Fruit fly (Drosophila melanogaster) whole organism, embryonic: ENCODE results near the gene Datp.

Experiments
- Abd-B ChIP-seq: fragments of 200-800 bp; sonication (Bioruptor generic); optimal IDR thresholded peaks from 2 replicates; lab custom pipeline; 2018; ENCODE audit warnings: missing biosample characterization, mild to moderate bottlenecking, missing genetic modification characterization, moderate library complexity
- Atf-2 ChIP-seq: fragments of 200-800 bp; sonication (Bioruptor generic); optimal IDR thresholded peaks from 2 replicates; lab custom pipeline; 2016; ENCODE audit warnings: missing biosample characterization, missing genetic modification characterization
- Awh ChIP-seq: fragments of 200-800 bp; sonication (Bioruptor generic); IDR thresholded peaks from 2 replicates; pipeline ENCODE4, ENCODE4 v1.3.6; 2022; ENCODE audit warnings: missing biosample characterization, missing genetic modification characterization
- CG10462 ChIP-seq: fragments of 200-800 bp; sonication (Bioruptor generic); optimal IDR thresholded peaks from 2 replicates; lab custom pipeline; 2016; ENCODE audit warnings: missing biosample characterization, missing genetic modification characterization
- CG10959 ChIP-seq: fragments of 200-800 bp; sonication (Bioruptor generic); IDR thresholded peaks from 2 replicates; pipeline ENCODE4 v1.3.6; 2022; ENCODE audit warnings: missing biosample characterization, missing genetic modification characterization
- CG10979 ChIP-seq: fragments of 200-800 bp; sonication (Bioruptor generic); optimal IDR thresholded peaks from 2 replicates; lab custom pipeline; 2018; ENCODE audit warnings: missing biosample characterization, mild to moderate bottlenecking, missing genetic modification characterization, moderate library complexity
- CG12071 ChIP-seq: fragments of 200-800 bp; sonication (Bioruptor generic); optimal IDR thresholded peaks from 3 replicates; lab custom pipeline; 2018; ENCODE audit warnings: missing biosample characterization, mild to moderate bottlenecking, missing genetic modification characterization
- CG12155 ChIP-seq: fragments of 200-800 bp; sonication (Bioruptor generic); optimal IDR thresholded peaks from 3 replicates; lab custom pipeline; 2016; ENCODE audit warnings: missing biosample characterization, missing genetic modification characterization
- CG12299 ChIP-seq: fragments of 200-800 bp; sonication (Bioruptor generic); optimal IDR thresholded peaks from 2 replicates; lab custom pipeline; 2018; ENCODE audit warnings: missing biosample characterization, mild to moderate bottlenecking, missing genetic modification characterization
- CG13296 ChIP-seq: fragments of 200-800 bp; sonication (Bioruptor generic); optimal IDR thresholded peaks from 3 replicates; lab custom pipeline; 2018; ENCODE audit warnings: missing biosample characterization, mild to moderate bottlenecking, missing genetic modification characterization
- CG13424 ChIP-seq: fragments of 200-800 bp; sonication (Bioruptor generic); optimal IDR thresholded peaks from 2 replicates; lab custom pipeline; 2019; ENCODE audit warnings: missing biosample characterization, mild to moderate bottlenecking, missing genetic modification characterization, moderate library complexity
- CG15011 ChIP-seq: fragments of 200-800 bp; sonication (Bioruptor generic); optimal IDR thresholded peaks from 3 replicates; lab custom pipeline; 2018; ENCODE audit warnings: missing biosample characterization, mild to moderate bottlenecking, missing genetic modification characterization
- CG16815 ChIP-seq: fragments of 200-800 bp; sonication (Bioruptor generic); optimal IDR thresholded peaks from 3 replicates; lab custom pipeline; 2017; ENCODE audit warnings: missing biosample characterization, mild to moderate bottlenecking, missing genetic modification characterization
- CG17186 ChIP-seq: fragments of 200-800 bp; sonication (Bioruptor generic); optimal IDR thresholded peaks from 3 replicates; lab custom pipeline; 2017; ENCODE audit warnings: missing biosample characterization, missing genetic modification reagents, missing genetic modification characterization
- CG17328 ChIP-seq: fragments of 200-800 bp; sonication (Bioruptor generic); IDR thresholded peaks from 2 replicates; pipeline ENCODE4 v1.3.6; 2022; ENCODE audit warnings: missing biosample characterization, missing genetic modification characterization
- CG17385 ChIP-seq: fragments of 200-800 bp; sonication (Bioruptor generic); optimal IDR thresholded peaks from 3 replicates; lab custom pipeline; 2018; ENCODE audit warnings: missing biosample characterization, mild to moderate bottlenecking, missing genetic modification characterization
- CG17829 ChIP-seq: fragments of 200-800 bp; optimal IDR thresholded peaks from 2 replicates; lab custom pipeline; 2019; ENCODE audit warnings: missing biosample characterization, mild to moderate bottlenecking, missing genetic modification characterization, moderate library complexity
- CG18619 ChIP-seq: fragments of 200-800 bp; sonication (Bioruptor generic); optimal IDR thresholded peaks from 3 replicates; lab custom pipeline; 2017; ENCODE audit warnings: missing biosample characterization, mild to moderate bottlenecking, missing genetic modification characterization
- CG2712 ChIP-seq: fragments of 200-800 bp; optimal IDR thresholded peaks from 3 replicates; lab custom pipeline; 2019; ENCODE audit warnings: missing biosample characterization, mild to moderate bottlenecking, missing genetic modification characterization, moderate library complexity
- CG3726 ChIP-seq: fragments of 200-800 bp; sonication (Bioruptor generic); IDR thresholded peaks from 3 replicates; pipeline ENCODE4, ENCODE4 v1.3.6; 2022; ENCODE audit warnings: missing biosample characterization, missing genetic modification characterization
- CG4328 ChIP-seq: fragments of 200-800 bp; sonication (Bioruptor generic); optimal IDR thresholded peaks from 3 replicates; lab custom pipeline; 2017; ENCODE audit warnings: missing biosample characterization, missing genetic modification reagents, missing genetic modification characterization
- CG6791 ChIP-seq: fragments of 200-800 bp; sonication (Bioruptor generic); IDR thresholded peaks from 3 replicates; pipeline ENCODE4 v1.3.6; 2022; ENCODE audit warnings: missing biosample characterization, missing genetic modification characterization; ENCODE audit not compliant: partially characterized antibody
- CG7745 ChIP-seq: fragments of 200-800 bp; sonication (Bioruptor generic); optimal IDR thresholded peaks from 2 replicates; lab custom pipeline; 2018; ENCODE audit warnings: missing biosample characterization, mild to moderate bottlenecking, missing genetic modification characterization, moderate library complexity
- CG7786 ChIP-seq: fragments of 200-800 bp; sonication (Bioruptor generic); optimal IDR thresholded peaks from 2 replicates; lab custom pipeline; 2016; ENCODE audit warnings: missing biosample characterization, missing genetic modification characterization
- CHES-1-like ChIP-seq: fragments of 200-800 bp; sonication (Bioruptor generic); optimal IDR thresholded peaks from 2 replicates; lab custom pipeline; 2016; ENCODE audit warnings: missing biosample characterization, missing genetic modification characterization
- Dad ChIP-seq: fragments of 200-800 bp; sonication (Bioruptor generic); optimal IDR thresholded peaks from 3 replicates; lab custom pipeline; 2016; ENCODE audit warnings: missing biosample characterization, missing genetic modification characterization
- Dfd ChIP-seq, 2 experiments: fragments of >200 bp; optimal IDR thresholded peaks; 2 replicates each; lab custom pipeline; 2017; ENCODE audit warnings: missing biosample characterization in 2 of 2, missing genetic modification characterization in 2 of 2
- Dip3 ChIP-seq: fragments of 200-800 bp; sonication (Bioruptor generic); optimal IDR thresholded peaks from 3 replicates; lab custom pipeline; 2016; ENCODE audit warnings: missing biosample characterization, missing genetic modification characterization
- Dref ChIP-seq: fragments of 200-800 bp; sonication (Bioruptor generic); IDR thresholded peaks from 2 replicates; pipeline ENCODE4 v1.3.6; 2022; ENCODE audit warnings: missing biosample characterization, missing genetic modification characterization
- E2f2 ChIP-seq: fragments of 200-800 bp; sonication (Bioruptor generic); IDR thresholded peaks from 2 replicates; pipeline ENCODE4 v1.3.6; 2022; ENCODE audit warnings: missing biosample characterization, missing genetic modification characterization
- HHEX ChIP-seq: fragments of 200-800 bp; sonication (Bioruptor generic); optimal IDR thresholded peaks from 3 replicates; lab custom pipeline; 2017; ENCODE audit warnings: missing biosample characterization, mild to moderate bottlenecking, missing genetic modification characterization, missing genetic modification reagents
- Hr3 ChIP-seq: fragments of 200-800 bp; sonication (Bioruptor generic); optimal IDR thresholded peaks from 3 replicates; lab custom pipeline; 2016; ENCODE audit warnings: missing biosample characterization, missing genetic modification characterization
- Hr51 ChIP-seq, 2 experiments: fragments of 200-800 bp; sonication (Bioruptor generic); optimal IDR thresholded peaks; 2 replicates in 1 of 2; 3 replicates in 1 of 2; lab custom pipeline; 2016 to 2018; ENCODE audit warnings: missing biosample characterization in 2 of 2, missing genetic modification characterization in 2 of 2, mild to moderate bottlenecking in 1 of 2, moderate library complexity in 1 of 2
- Max ChIP-seq: fragments of 200-800 bp; sonication (Bioruptor generic); optimal IDR thresholded peaks from 2 replicates; lab custom pipeline; 2016; ENCODE audit warnings: missing biosample characterization, mild to moderate bottlenecking, missing genetic modification characterization
- Mrtf ChIP-seq: fragments of 200-800 bp; sonication (Bioruptor generic); IDR thresholded peaks from 3 replicates; pipeline ENCODE4 v1.3.6; 2022; ENCODE audit warnings: missing biosample characterization, missing genetic modification characterization
- Usf ChIP-seq: fragments of 200-800 bp; sonication (Bioruptor generic); optimal IDR thresholded peaks from 2 replicates; lab custom pipeline; 2017; ENCODE audit warnings: missing genotype, missing biosample characterization, missing genetic modification characterization
- ac ChIP-seq: fragments of 200-800 bp; sonication (Bioruptor generic); optimal IDR thresholded peaks from 3 replicates; lab custom pipeline; 2017; ENCODE audit warnings: missing biosample characterization, mild to moderate bottlenecking, missing genetic modification characterization
- bcd ChIP-seq: fragments of 200-800 bp; sonication (Bioruptor generic); optimal IDR thresholded peaks from 2 replicates; lab custom pipeline; 2017; ENCODE audit warnings: missing biosample characterization, mild to moderate bottlenecking, missing genetic modification characterization
- cas ChIP-seq: fragments of 200-800 bp; sonication (Bioruptor generic); IDR thresholded peaks from 2 replicates; pipeline ENCODE4 v1.3.6; 2022; ENCODE audit warnings: missing biosample characterization, missing genetic modification characterization
- ci ChIP-seq: fragments of 200-800 bp; sonication (Bioruptor generic); IDR thresholded peaks from 3 replicates; pipeline ENCODE4 v1.3.6; 2022; ENCODE audit warnings: missing biosample characterization, missing genetic modification characterization
- dan ChIP-seq: fragments of 200-800 bp; sonication (Bioruptor generic); IDR thresholded peaks from 2 replicates; pipeline ENCODE4 v1.3.6; 2022; ENCODE audit warnings: missing biosample characterization, missing genetic modification characterization
- ewg ChIP-seq: fragments of 200-800 bp; sonication (Bioruptor generic); optimal IDR thresholded peaks from 3 replicates; lab custom pipeline; 2017; ENCODE audit warnings: mild to moderate bottlenecking, missing biosample characterization, missing genetic modification reagents, missing genetic modification characterization
- fd3F ChIP-seq: fragments of 200-800 bp; sonication (Bioruptor generic); optimal IDR thresholded peaks from 2 replicates; lab custom pipeline; 2018; ENCODE audit warnings: missing biosample characterization, mild to moderate bottlenecking, missing genetic modification characterization, moderate library complexity
- gcm ChIP-seq: fragments of 200-800 bp; sonication (Bioruptor generic); optimal IDR thresholded peaks from 2 replicates; lab custom pipeline; 2019; ENCODE audit warnings: missing biosample characterization, mild to moderate bottlenecking, missing genetic modification characterization, moderate library complexity
- her ChIP-seq: fragments of 200-800 bp; sonication (Bioruptor generic); optimal IDR thresholded peaks from 2 replicates; lab custom pipeline; 2016; ENCODE audit warnings: missing biosample characterization, missing genetic modification characterization
- phol ChIP-seq: fragments of 200-800 bp; sonication (Bioruptor generic); optimal IDR thresholded peaks from 3 replicates; lab custom pipeline; 2018; ENCODE audit warnings: missing biosample characterization, mild to moderate bottlenecking, missing genetic modification characterization, moderate library complexity
- slou ChIP-seq: fragments of 200-800 bp; sonication (Bioruptor generic); optimal IDR thresholded peaks from 3 replicates; lab custom pipeline; 2016; ENCODE audit warnings: missing biosample characterization, missing genetic modification characterization
- stwl ChIP-seq: fragments of 200-800 bp; sonication (Bioruptor generic); optimal IDR thresholded peaks from 3 replicates; lab custom pipeline; 2018; ENCODE audit warnings: missing biosample characterization, mild to moderate bottlenecking, missing genetic modification characterization, moderate library complexity
- twi ChIP-seq: fragments of 200-800 bp; optimal IDR thresholded peaks from 2 replicates; lab custom pipeline; 2019; ENCODE audit warnings: missing biosample characterization, mild to moderate bottlenecking, missing genetic modification characterization, moderate library complexity
- yki ChIP-seq: fragments of >200 bp; optimal IDR thresholded peaks from 3 replicates; lab custom pipeline; 2018

The Datp gene

dm6 chr2L:9956993-9957652 lies 18.5 kb upstream of the Datp start, which contains the start of the genes CG4658 and CG5846 (continued):
- TF ChIP-seq Dref (GFP tag; lab: Robert Waterston, UW), result no peak
- TF ChIP-seq Dad, result peak; percentile 17
- peak; percentile 96 for TF ChIP-seq Abd-B (GFP tag; lab: Kevin White, UChicago)
- TF ChIP-seq slou (GFP tag; lab: Kevin White, UChicago), result peak; percentile 88
- peak; percentile 74 to 96 for TF ChIP-seq Hr51 (GFP tag; optimal IDR thresholded peaks at IDR 0.05; lab: Kevin White, UChicago)
- peak; percentile 87 for TF ChIP-seq Mrtf
- peak; percentile 86 for TF ChIP-seq CG15011 (GFP tag; lab: Kevin White, UChicago)
- peak; percentile 88 for TF ChIP-seq CG17385 (GFP tag; lab: Kevin White, UChicago)
- peak; percentile 96 for TF ChIP-seq CG10979 (tag; lab: Kevin White, UChicago)
- TF ChIP-seq CG18619 (GFP tag; lab: Kevin White, UChicago), result peak; percentile 87
- peak; percentile 94 for TF ChIP-seq CG17328 (GFP tag; lab: Robert Waterston, UW)
- TF ChIP-seq CG10959, result peak; percentile 89; the same call in 1 of the 2 replicates
- TF ChIP-seq gcm, result peak; percentile 96
- TF ChIP-seq ci, result peak; percentile 92
- peak; percentile 68 for TF ChIP-seq CG4328 (GFP tag; lab: Kevin White, UChicago)
- TF ChIP-seq CHES-1-like (GFP tag; lab: Kevin White, UChicago), result peak; percentile 71
- no peak for TF ChIP-seq Dfd (GFP tag; optimal IDR thresholded peaks at IDR 0.05; lab: Kevin White, UChicago)
- peak; percentile 96 for TF ChIP-seq Hr3
- peak; percentile 90 for TF ChIP-seq CG16815
- peak; percentile 98 for TF ChIP-seq CG2712 (tag; lab: Kevin White, UChicago)
- TF ChIP-seq stwl (tag; lab: Kevin White, UChicago), result peak; percentile 64
- TF ChIP-seq CG7786 (GFP tag; lab: Kevin White, UChicago), result peak; percentile 74
- TF ChIP-seq yki, result no peak
- TF ChIP-seq CG7745 (tag; lab: Kevin White, UChicago), result peak; percentile 69
- TF ChIP-seq HHEX, result peak; percentile 81
- TF ChIP-seq CG10462 (GFP tag; lab: Kevin White, UChicago), result peak; percentile 93
- TF ChIP-seq Usf (GFP tag; lab: Kevin White, UChicago), result peak; percentile 77
- peak; percentile 94 for TF ChIP-seq CG3726 (GFP tag; lab: Robert Waterston, UW)
- no peak for TF ChIP-seq CG6791
- peak; percentile 87 for TF ChIP-seq cas (GFP tag; lab: Robert Waterston, UW)
- peak; percentile 97 for TF ChIP-seq CG17829 (tag; lab: Kevin White, UChicago)
- peak; percentile 81 for TF ChIP-seq E2f2 (GFP tag; lab: Robert Waterston, UW)
- peak; percentile 50; the same call in 1 of the 2 replicates for TF ChIP-seq dan (GFP tag; lab: Robert Waterston, UW)
- peak; percentile 76 for TF ChIP-seq ewg (GFP tag; lab: Kevin White, UChicago)
- TF ChIP-seq her (GFP tag; lab: Kevin White, UChicago), result peak; percentile 43
- peak; percentile 93 for TF ChIP-seq bcd (GFP tag; lab: Kevin White, UChicago)
- peak; percentile 65 for TF ChIP-seq CG17186
- TF ChIP-seq CG12299 (tag; lab: Kevin White, UChicago), result peak; percentile 90
- peak; percentile 66 for TF ChIP-seq CG12071 (GFP tag; lab: Kevin White, UChicago)
- TF ChIP-seq fd3F (GFP tag; lab: Kevin White, UChicago), result peak; percentile 92
- TF ChIP-seq Awh (GFP tag; lab: Robert Waterston, UW), result peak; percentile 97
- TF ChIP-seq twi (tag; lab: Kevin White, UChicago), result peak; percentile 82
- TF ChIP-seq Atf-2 (GFP tag; lab: Kevin White, UChicago), result peak; percentile 75
- peak; percentile 90 for TF ChIP-seq CG13296
- peak; percentile 56 for TF ChIP-seq ac
- peak; percentile 78 for TF ChIP-seq Dip3 (GFP tag; lab: Kevin White, UChicago)
- peak; percentile 90 for TF ChIP-seq Max (GFP tag; lab: Kevin White, UChicago)
- TF ChIP-seq CG12155, result peak; percentile 92
- peak; percentile 96 for TF ChIP-seq phol (tag; lab: Kevin White, UChicago)
- peak; percentile 94 for TF ChIP-seq CG13424 (tag; lab: Kevin White, UChicago)
